Fruit fly (Drosophila melanogaster) whole organism, embryonic: ENCODE measurements around the gene CAH3.

Source experiments
- Antp ChIP-seq: fragments of 200-800 bp; sonication (Bioruptor generic); optimal IDR thresholded peaks from 3 replicates; lab custom pipeline; 2016; ENCODE audit warnings: missing biosample characterization, missing genetic modification characterization
- Atf-2 ChIP-seq: fragments of 200-800 bp; sonication (Bioruptor generic); optimal IDR thresholded peaks from 2 replicates; lab custom pipeline; 2016; ENCODE audit warnings: missing biosample characterization, missing genetic modification characterization
- CG10366 ChIP-seq: fragments of 200-800 bp; sonication (Bioruptor generic); IDR thresholded peaks from 2 replicates; pipeline ENCODE4 v1.3.6; 2022; ENCODE audit warnings: missing biosample characterization, missing genetic modification characterization
- CG11398 ChIP-seq: fragments of 200-800 bp; sonication (Bioruptor generic); optimal IDR thresholded peaks from 2 replicates; lab custom pipeline; 2016; ENCODE audit warnings: missing biosample characterization, missing genetic modification characterization
- CG11504 ChIP-seq: fragments of 200-800 bp; sonication (Bioruptor generic); optimal IDR thresholded peaks from 3 replicates; lab custom pipeline; 2019; ENCODE audit warnings: missing biosample characterization, mild to moderate bottlenecking, missing genetic modification characterization, moderate library complexity
- CG12391 ChIP-seq: fragments of 200-800 bp; sonication (Bioruptor generic); optimal IDR thresholded peaks from 3 replicates; lab custom pipeline; 2018; ENCODE audit warnings: missing biosample characterization, mild to moderate bottlenecking, missing genetic modification characterization, moderate library complexity
- CG18262 ChIP-seq: fragments of 200-800 bp; optimal IDR thresholded peaks from 3 replicates; lab custom pipeline; 2019; ENCODE audit warnings: missing biosample characterization, mild to moderate bottlenecking, missing genetic modification characterization, moderate library complexity
- CG2875 ChIP-seq: fragments of 200-800 bp; sonication (Bioruptor generic); optimal IDR thresholded peaks from 2 replicates; lab custom pipeline; 2017; ENCODE audit warnings: missing biosample characterization, mild to moderate bottlenecking, missing genetic modification characterization, missing genetic modification reagents
- CG33557 ChIP-seq: fragments of 200-800 bp; sonication (Bioruptor generic); optimal IDR thresholded peaks from 2 replicates; lab custom pipeline; 2019; ENCODE audit warnings: missing biosample characterization, mild to moderate bottlenecking, missing genetic modification characterization, moderate library complexity
- CG34422 ChIP-seq: fragments of 200-800 bp; sonication (Bioruptor generic); IDR thresholded peaks from 3 replicates; pipeline ENCODE4 v1.3.6; 2022; ENCODE audit warnings: missing biosample characterization, missing genetic modification characterization
- CG4404 ChIP-seq: fragments of 200-800 bp; sonication (Bioruptor generic); IDR thresholded peaks from 2 replicates; pipeline ENCODE4 v1.3.6; 2022; ENCODE audit warnings: missing biosample characterization, missing genetic modification characterization
- CG4730 ChIP-seq: fragments of 200-800 bp; sonication (Bioruptor generic); IDR thresholded peaks from 2 replicates; pipeline ENCODE4 v1.3.6; 2022; ENCODE audit warnings: missing biosample characterization, missing genetic modification characterization
- CG4854 ChIP-seq: fragments of 200-800 bp; sonication (Bioruptor generic); optimal IDR thresholded peaks from 2 replicates; lab custom pipeline; 2016; ENCODE audit warnings: missing biosample characterization, missing genetic modification characterization, inconsistent platforms
- CG7271 ChIP-seq: fragments of 200-800 bp; sonication (Bioruptor generic); optimal IDR thresholded peaks from 2 replicates; lab custom pipeline; 2018; ENCODE audit warnings: missing biosample characterization, mild to moderate bottlenecking, missing genetic modification characterization, moderate library complexity
- CG7786 ChIP-seq: fragments of 200-800 bp; sonication (Bioruptor generic); optimal IDR thresholded peaks from 2 replicates; lab custom pipeline; 2016; ENCODE audit warnings: missing biosample characterization, missing genetic modification characterization
- CG8765 ChIP-seq: fragments of 200-800 bp; sonication (Bioruptor generic); IDR thresholded peaks from 2 replicates; pipeline ENCODE4 v1.3.6; 2022; ENCODE audit warnings: missing biosample characterization, missing genetic modification characterization
- CG8924 ChIP-seq: fragments of 200-800 bp; optimal IDR thresholded peaks from 3 replicates; lab custom pipeline; 2019; ENCODE audit warnings: missing biosample characterization, mild to moderate bottlenecking, missing genetic modification characterization, moderate library complexity
- D19B ChIP-seq: fragments of 200-800 bp; sonication (Bioruptor generic); optimal IDR thresholded peaks from 2 replicates; lab custom pipeline; 2017; ENCODE audit warnings: missing biosample characterization, mild to moderate bottlenecking, missing genetic modification characterization
- Dad ChIP-seq: fragments of 200-800 bp; sonication (Bioruptor generic); optimal IDR thresholded peaks from 3 replicates; lab custom pipeline; 2016; ENCODE audit warnings: missing biosample characterization, missing genetic modification characterization
- Dip3 ChIP-seq: fragments of 200-800 bp; sonication (Bioruptor generic); optimal IDR thresholded peaks from 3 replicates; lab custom pipeline; 2016; ENCODE audit warnings: missing biosample characterization, missing genetic modification characterization
- Dll ChIP-seq: fragments of 200-800 bp; sonication (Bioruptor generic); IDR thresholded peaks from 4 replicates; pipeline ENCODE4 v1.3.6; 2022; ENCODE audit warnings: missing biosample characterization, missing genetic modification characterization; ENCODE audit not compliant: partially characterized antibody
- Gug ChIP-seq: fragments of 200-800 bp; sonication (Bioruptor generic); IDR thresholded peaks from 4 replicates; pipeline ENCODE4 v1.3.6; 2022; ENCODE audit warnings: missing biosample characterization, missing genetic modification characterization
- Hr39 ChIP-seq: fragments of >200 bp; optimal IDR thresholded peaks from 2 replicates; lab custom pipeline; 2017
- Meics ChIP-seq: fragments of 200-800 bp; sonication (Bioruptor generic); optimal IDR thresholded peaks from 2 replicates; lab custom pipeline; 2017; ENCODE audit warnings: missing biosample characterization, mild to moderate bottlenecking, missing genetic modification characterization
- NFAT ChIP-seq: fragments of 200-800 bp; sonication (Bioruptor generic); IDR thresholded peaks from 2 replicates; pipeline ENCODE4 v1.3.6; 2022; ENCODE audit warnings: missing biosample characterization, missing genetic modification characterization
- Nf-YB ChIP-seq: fragments of 200-800 bp; sonication (Bioruptor generic); optimal IDR thresholded peaks from 3 replicates; lab custom pipeline; 2019; ENCODE audit warnings: missing biosample characterization, mild to moderate bottlenecking, missing genetic modification characterization, moderate library complexity
- PHDP ChIP-seq: fragments of 200-800 bp; sonication (Bioruptor generic); optimal IDR thresholded peaks from 3 replicates; lab custom pipeline; 2018; ENCODE audit warnings: missing biosample characterization, mild to moderate bottlenecking, missing genetic modification characterization, moderate library complexity
- Ravus ChIP-seq: fragments of 200-800 bp; sonication (Bioruptor generic); IDR thresholded peaks from 2 replicates; pipeline ENCODE4 v1.3.6; 2022; ENCODE audit warnings: missing biosample characterization, missing genetic modification characterization
- Sin3A ChIP-seq: fragments of >200 bp; optimal IDR thresholded peaks from 2 replicates; lab custom pipeline; 2018
- Vsx1 ChIP-seq: fragments of 200-800 bp; sonication (Bioruptor generic); optimal IDR thresholded peaks from 2 replicates; lab custom pipeline; 2017; ENCODE audit warnings: missing biosample characterization, mild to moderate bottlenecking, missing genetic modification characterization, missing genetic modification reagents
- abd-A ChIP-seq: fragments of 200-800 bp; sonication (Bioruptor generic); optimal IDR thresholded peaks from 3 replicates; lab custom pipeline; 2019; ENCODE audit warnings: missing biosample characterization, mild to moderate bottlenecking, missing genetic modification characterization, moderate library complexity
- az2 ChIP-seq: fragments of 200-800 bp; sonication (Bioruptor generic); optimal IDR thresholded peaks from 3 replicates; lab custom pipeline; 2016; ENCODE audit warnings: missing biosample characterization, missing genetic modification characterization
- bcd ChIP-seq: fragments of 200-800 bp; sonication (Bioruptor generic); optimal IDR thresholded peaks from 2 replicates; lab custom pipeline; 2017; ENCODE audit warnings: missing biosample characterization, mild to moderate bottlenecking, missing genetic modification characterization
- cas ChIP-seq: fragments of 200-800 bp; sonication (Bioruptor generic); IDR thresholded peaks from 2 replicates; pipeline ENCODE4 v1.3.6; 2022; ENCODE audit warnings: missing biosample characterization, missing genetic modification characterization
- chm ChIP-seq: fragments of 200-800 bp; sonication (Bioruptor generic); IDR thresholded peaks from 2 replicates; pipeline ENCODE4 v1.3.6; 2022; ENCODE audit warnings: missing biosample characterization, missing genetic modification characterization
- crol ChIP-seq: fragments of 200-800 bp; sonication (Bioruptor generic); IDR thresholded peaks from 2 replicates; pipeline ENCODE4 v1.3.6; 2022; ENCODE audit warnings: missing biosample characterization, missing genetic modification characterization
- da ChIP-seq: fragments of 200-800 bp; sonication (Bioruptor generic); optimal IDR thresholded peaks from 2 replicates; lab custom pipeline; 2016; ENCODE audit warnings: missing biosample characterization, missing genetic modification characterization
- en ChIP-seq: fragments of 200-800 bp; sonication (Bioruptor generic); optimal IDR thresholded peaks from 2 replicates; lab custom pipeline; 2016; ENCODE audit warnings: missing biosample characterization, missing genetic modification characterization
- hb ChIP-seq: fragments of 200-800 bp; sonication (Bioruptor generic); IDR thresholded peaks from 3 replicates; pipeline ENCODE4 v1.3.6; 2022; ENCODE audit warnings: missing biosample characterization, missing genetic modification characterization; ENCODE audit not compliant: partially characterized antibody
- lola ChIP-seq, 3 experiments: fragments of >200 bp in 2 of 3; fragments of 200-800 bp in 1 of 3; sonication (Bioruptor generic) in 1 of 3; optimal IDR thresholded peaks; 2 replicates each; lab custom pipeline; 2017 to 2019; ENCODE audit warnings: missing biosample characterization in 3 of 3, missing genetic modification characterization in 3 of 3, mild to moderate bottlenecking in 1 of 3, moderate library complexity in 1 of 3
- nom ChIP-seq: fragments of 200-800 bp; sonication (Bioruptor generic); optimal IDR thresholded peaks from 2 replicates; lab custom pipeline; 2017; ENCODE audit warnings: missing biosample characterization, missing genetic modification characterization, mild to moderate bottlenecking, moderate library complexity, missing genetic modification reagents
- p53 ChIP-seq: fragments of 200-800 bp; sonication (Bioruptor generic); optimal IDR thresholded peaks from 2 replicates; lab custom pipeline; 2016; ENCODE audit warnings: missing biosample characterization, missing genetic modification characterization
- psq ChIP-seq: fragments of 200-800 bp; sonication (Bioruptor generic); optimal IDR thresholded peaks from 2 replicates; lab custom pipeline; 2017; ENCODE audit warnings: missing biosample characterization, missing genetic modification characterization
- pum ChIP-seq: fragments of 200-800 bp; sonication (Bioruptor generic); optimal IDR thresholded peaks from 2 replicates; lab custom pipeline; 2016; ENCODE audit warnings: missing biosample characterization, missing genetic modification characterization
- run ChIP-seq: fragments of 200-800 bp; sonication (Bioruptor generic); optimal IDR thresholded peaks from 3 replicates; lab custom pipeline; 2018; ENCODE audit warnings: missing biosample characterization, mild to moderate bottlenecking, missing genetic modification characterization
- scrt ChIP-seq: fragments of 200-800 bp; sonication (Bioruptor generic); optimal IDR thresholded peaks from 2 replicates; lab custom pipeline; 2018; ENCODE audit warnings: missing biosample characterization, mild to moderate bottlenecking, missing genetic modification characterization, moderate library complexity
- sens-2 ChIP-seq: fragments of 200-800 bp; sonication (Bioruptor generic); IDR thresholded peaks from 2 replicates; pipeline ENCODE4 v1.3.6; 2022; ENCODE audit warnings: missing biosample characterization, missing genetic modification characterization
- seq ChIP-seq: fragments of 200-800 bp; sonication (Bioruptor generic); IDR thresholded peaks from 2 replicates; pipeline ENCODE4 v1.3.6; 2022; ENCODE audit warnings: missing biosample characterization, missing genetic modification characterization
- slou ChIP-seq: fragments of 200-800 bp; sonication (Bioruptor generic); optimal IDR thresholded peaks from 3 replicates; lab custom pipeline; 2016; ENCODE audit warnings: missing biosample characterization, missing genetic modification characterization
- slp2 ChIP-seq: fragments of 200-800 bp; sonication (Bioruptor generic); optimal IDR thresholded peaks from 2 replicates; lab custom pipeline; 2016; ENCODE audit warnings: missing biosample characterization, missing genetic modification characterization
- yki ChIP-seq: fragments of >200 bp; optimal IDR thresholded peaks from 3 replicates; lab custom pipeline; 2018
- zf30C ChIP-seq: fragments of 200-800 bp; sonication (Bioruptor generic); optimal IDR thresholded peaks from 3 replicates; lab custom pipeline; 2018; ENCODE audit warnings: missing biosample characterization, mild to moderate bottlenecking, missing genetic modification characterization

Gene CAH3

DNA sequence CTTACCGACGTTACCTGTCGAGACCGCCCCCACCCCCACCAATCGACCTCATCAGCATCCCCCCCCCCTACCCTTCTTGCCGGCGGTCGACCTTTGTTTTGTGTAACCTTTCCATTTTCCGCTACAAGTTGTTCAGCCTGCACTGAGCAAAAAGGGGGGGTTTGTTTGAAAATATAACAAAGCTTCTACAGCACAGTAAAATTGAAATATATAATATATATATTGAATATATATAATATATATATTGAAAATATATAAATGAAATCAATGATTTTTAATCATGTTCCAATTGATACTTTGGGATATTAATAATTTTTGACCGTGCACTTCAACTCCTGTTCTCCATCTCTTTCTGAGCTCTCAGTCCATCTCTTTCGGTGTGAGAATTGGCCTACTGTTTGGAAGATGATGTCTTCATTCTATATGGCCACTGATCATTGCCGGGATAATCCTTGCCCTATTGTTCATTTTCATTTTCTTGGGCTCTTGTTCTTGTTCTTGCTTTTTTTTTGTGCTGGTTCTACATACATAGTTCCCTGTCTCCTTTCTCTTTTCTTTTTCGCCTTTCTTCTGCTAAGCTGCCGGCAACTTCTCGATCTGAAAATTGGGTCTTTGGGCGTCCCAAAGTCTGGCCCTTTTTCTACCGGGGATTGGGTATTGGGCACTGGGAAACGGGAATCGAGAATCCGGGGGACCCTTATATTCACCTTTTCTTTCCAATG lies 15.3 kb upstream of the CAH3 start (continued):
- TF ChIP-seq CG10366 (no peak), Vsx1 (GFP tag; lab: Kevin White, UChicago) (no peak), scrt (GFP tag; lab: Kevin White, UChicago) (no peak), yki (lab: Kevin White, UChicago) (no peak), hb (GFP tag; lab: Robert Waterston, UW) (no peak), CG2875 (GFP tag; lab: Kevin White, UChicago) (no peak), CG8765 (GFP tag; lab: Robert Waterston, UW) (no peak), Gug (no peak), CG4854 (GFP tag; lab: Kevin White, UChicago) (no peak), CG12391 (tag; lab: Kevin White, UChicago) (peak; percentile 18), cas (GFP tag; lab: Robert Waterston, UW) (no peak), zf30C (GFP tag; lab: Kevin White, UChicago) (peak; percentile 71), CG18262 (tag; lab: Kevin White, UChicago) (peak; percentile 47), CG4404 (peak; percentile 55; the same call in 1 of the 2 replicates), Nf-YB (GFP tag; lab: Kevin White, UChicago) (no peak), az2 (no peak), chm (GFP tag; lab: Robert Waterston, UW) (no peak), slp2 (GFP tag; lab: Kevin White, UChicago) (no peak), CG7271 (tag; lab: Kevin White, UChicago) (no peak), Meics (GFP tag; lab: Kevin White, UChicago) (no peak), Dip3 (GFP tag; lab: Kevin White, UChicago) (no peak), Hr39 (lab: Kevin White, UChicago) (no peak), Atf-2 (GFP tag; lab: Kevin White, UChicago) (no peak), slou (GFP tag; lab: Kevin White, UChicago) (no peak), abd-A (tag; lab: Kevin White, UChicago) (no peak), D19B (GFP tag; lab: Kevin White, UChicago) (no peak), crol (GFP tag; lab: Robert Waterston, UW) (peak; percentile 49; the same call in 1 of the 2 replicates), NFAT (GFP tag; lab: Robert Waterston, UW) (no peak), CG7786 (GFP tag; lab: Kevin White, UChicago) (no peak), CG33557 (peak; percentile 23), psq (GFP tag; lab: Kevin White, UChicago) (no peak), Ravus (GFP tag; lab: Robert Waterston, UW) (no peak), da (no peak), p53 (GFP tag; lab: Kevin White, UChicago) (no peak), sens-2 (GFP tag; lab: Robert Waterston, UW) (no peak), bcd (GFP tag; lab: Kevin White, UChicago) (no peak), nom (GFP tag; lab: Kevin White, UChicago) (no peak), CG8924 (tag; lab: Kevin White, UChicago) (peak; percentile 20), Dad (no peak), Sin3A (lab: Kevin White, UChicago) (no peak), run (tag; lab: Kevin White, UChicago) (no peak), seq (no peak), CG4730 (no peak), Antp (GFP tag; lab: Kevin White, UChicago) (no peak), pum (GFP tag; lab: Kevin White, UChicago) (no peak), lola (GFP tag; optimal IDR thresholded peaks at IDR 0.05; lab: Kevin White, UChicago) (peak in 1 of 3 experiments; percentile 47), en (GFP tag; lab: Kevin White, UChicago) (no peak), Dll (GFP tag; lab: Robert Waterston, UW) (no peak), CG11504 (peak; percentile 2), CG34422 (no peak), PHDP (tag; lab: Kevin White, UChicago) (no peak), CG11398 (GFP tag; lab: Kevin White, UChicago) (no peak)
